Worm (Caenorhabditis elegans) whole organism, L1 larva: Measurements from ENCODE around the gene fdgt-1.

ENCODE experiments used
- Y116A8C.19 ChIP-seq: sonication (generic microtip); optimal IDR thresholded peaks from 2 replicates; lab custom pipeline; 2016; ENCODE audit warnings: missing compliant biosample characterization, missing genetic modification characterization, borderline replicate concordance
- aly-2 ChIP-seq: fragments of 150-350 bp; optimal IDR thresholded peaks from 2 replicates; lab custom pipeline; 2014; ENCODE audit warnings: missing biosample characterization, missing genetic modification characterization
- blmp-1 ChIP-seq: fragments of 150-350 bp; optimal IDR thresholded peaks from 2 replicates; lab custom pipeline; 2014; ENCODE audit warnings: missing biosample characterization, missing genetic modification characterization
- dpl-1 ChIP-seq, 3 experiments: fragments of 150-350 bp in 2 of 3; sonication (generic microtip) in 1 of 3; optimal IDR thresholded peaks; 2 replicates each; lab custom pipeline; 2014 to 2017; ENCODE audit warnings: missing biosample characterization in 3 of 3, missing genetic modification characterization in 3 of 3, missing genetic modification reagents in 3 of 3
- lin-13 ChIP-seq: fragments of 150-350 bp; optimal IDR thresholded peaks from 2 replicates; lab custom pipeline; 2014; ENCODE audit warnings: missing biosample characterization, missing genetic modification reagents, missing genetic modification characterization
- lin-35 ChIP-seq, 2 experiments: fragments of 150-350 bp; optimal IDR thresholded peaks; 2 replicates each; lab custom pipeline; 2014; ENCODE audit warnings: missing biosample characterization in 2 of 2, missing genetic modification characterization in 2 of 2, missing genetic modification reagents in 2 of 2
- nhr-71 ChIP-seq: sonication (generic microtip); optimal IDR thresholded peaks from 2 replicates; lab custom pipeline; 2016; ENCODE audit warnings: mild to moderate bottlenecking, missing genetic modification characterization, moderate library complexity, missing compliant biosample characterization
- nhr-76 ChIP-seq: sonication (generic microtip); optimal IDR thresholded peaks from 2 replicates; lab custom pipeline; 2017; ENCODE audit warnings: missing biosample characterization, missing genetic modification characterization
- snpc-4 ChIP-seq: fragments of 150-350 bp; optimal IDR thresholded peaks from 2 replicates; lab custom pipeline; 2014; ENCODE audit warnings: missing biosample characterization, missing genetic modification characterization
- tbx-2 ChIP-seq: sonication (generic microtip); optimal IDR thresholded peaks from 2 replicates; lab custom pipeline; 2016; ENCODE audit warnings: missing genetic modification characterization, missing compliant biosample characterization
- tlp-1 ChIP-seq: fragments of 150-350 bp; optimal IDR thresholded peaks from 2 replicates; lab custom pipeline; 2014; ENCODE audit warnings: missing biosample characterization, missing genetic modification characterization
- unc-130 ChIP-seq: fragments of 150-350 bp; optimal IDR thresholded peaks from 2 replicates; lab custom pipeline; 2017; ENCODE audit warnings: missing biosample characterization, missing genetic modification characterization, inconsistent platforms
- unc-62 ChIP-seq: fragments of 150-350 bp; optimal IDR thresholded peaks from 2 replicates; lab custom pipeline; 2014; ENCODE audit warnings: missing biosample characterization, missing genetic modification reagents, missing genetic modification characterization

DNA sequence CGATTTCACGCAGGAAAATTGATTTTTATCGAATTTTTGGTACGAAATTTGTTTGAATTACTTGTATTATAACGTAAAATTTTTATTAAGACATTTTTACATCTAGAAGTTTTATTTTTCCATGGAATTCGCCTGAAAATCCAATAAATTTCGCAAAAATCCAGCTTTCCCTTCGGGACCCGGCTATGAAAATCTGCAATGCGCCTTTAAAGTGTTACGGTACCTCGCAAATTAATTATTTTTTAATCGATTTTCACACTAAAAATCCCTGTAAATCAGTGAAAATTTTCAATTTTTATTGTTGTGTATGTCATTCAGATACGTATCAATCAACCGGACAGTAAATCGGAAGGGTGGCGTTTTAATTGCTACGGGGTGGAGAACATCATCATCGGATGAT lies 3.4 kb upstream of the fdgt-1 start:
- TF ChIP-seq snpc-4 (tag; lab: Kevin White, UChicago) (no peak), tbx-2 (tag; lab: Kevin White, UChicago) (no peak), unc-62 (GFP tag; lab: Kevin White, UChicago) (no peak), Y116A8C.19 (tag; lab: Kevin White, UChicago) (no peak), tlp-1 (no peak), nhr-71 (no peak), dpl-1 (GFP tag; optimal IDR thresholded peaks at IDR 0.05; lab: Kevin White, UChicago) (no peak), nhr-76 (no peak), lin-35 (GFP tag; optimal IDR thresholded peaks at IDR 0.05; lab: Kevin White, UChicago) (no peak), lin-13 (no peak), blmp-1 (tag; lab: Kevin White, UChicago) (peak; percentile 11), aly-2 (tag; lab: Kevin White, UChicago) (no peak), unc-130 (tag; lab: Kevin White, UChicago) (no peak)
